Worm (Caenorhabditis elegans): ENCODE data around the gene W08A12.3.

The W08A12.3 gene

ce11 chrV:3678513-3678912, 4.1 kb upstream of the W08A12.3 start:
- TF ChIP-seq die-1 (tag; optimal IDR thresholded peaks at IDR 0.05) (no peak), T07F8.4 (tag; optimal IDR thresholded peaks at IDR 0.05) (no peak), mcd-1 (GFP tag; IDR thresholded peaks at IDR 0.05) (no peak), nfya-1 (tag; optimal IDR thresholded peaks at IDR 0.05; ENCODE audit: borderline replicate concordance, insufficient read depth) (no peak), attf-6 (GFP tag; IDR thresholded peaks at IDR 0.05) (no peak), ceh-27 (GFP tag; optimal IDR thresholded peaks at IDR 0.05) (no peak), Y79H2A.3 (GFP tag; conservative IDR thresholded peaks at IDR 0.05) (no peak), C17E4.6 (GFP tag; IDR thresholded peaks at IDR 0.05) (no peak), nhr-120 (GFP tag; IDR thresholded peaks at IDR 0.05) (no peak), cebp-2 (GFP tag; IDR thresholded peaks at IDR 0.05) (no peak), F57C9.4 (tag; optimal IDR thresholded peaks at IDR 0.05) (no peak), attf-5 (GFP tag; optimal IDR thresholded peaks at IDR 0.05) (no peak), unc-130 (GFP tag; optimal IDR thresholded peaks at IDR 0.05) (no peak), lsy-27 (tag; optimal IDR thresholded peaks at IDR 0.05; ENCODE audit: borderline replicate concordance, insufficient read depth) (no peak), B0019.2 (GFP tag; conservative IDR thresholded peaks at IDR 0.05) (no peak), rec-8 (tag; optimal IDR thresholded peaks at IDR 0.05) (no peak), dpl-1 (GFP tag; optimal IDR thresholded peaks at IDR 0.05) (no peak)

- TF ChIP-seq ceh-91 (GFP tag; IDR thresholded peaks at IDR 0.05) = no peak
- TF ChIP-seq zim-3 (tag; optimal IDR thresholded peaks at IDR 0.05) = peak; percentile 2
- TF ChIP-seq Y53G8AR.9 (GFP tag; conservative IDR thresholded peaks at IDR 0.05) = no peak
- TF ChIP-seq D2030.7 (GFP tag; IDR thresholded peaks at IDR 0.05) = no peak
- TF ChIP-seq bed-1 (GFP tag; IDR thresholded peaks at IDR 0.05) = no peak
- no peak for TF ChIP-seq Y79H2A.3 (GFP tag; conservative IDR thresholded peaks at IDR 0.05)
- TF ChIP-seq snpc-1.1 (tag; optimal IDR thresholded peaks at IDR 0.05; ENCODE audit: insufficient read depth) = no peak
- TF ChIP-seq hmg-20 (GFP tag; IDR thresholded peaks at IDR 0.05) = no peak
- TF ChIP-seq lin-35 (GFP tag; optimal IDR thresholded peaks at IDR 0.05) = no peak
- TF ChIP-seq him-1 (tag; optimal IDR thresholded peaks at IDR 0.05) = peak; percentile 19
- no peak for TF ChIP-seq pha-4 (tag; optimal IDR thresholded peaks at IDR 0.05)
- no peak for TF ChIP-seq F37B4.10 (GFP tag; IDR thresholded peaks at IDR 0.05)
- TF ChIP-seq ccch-3 (GFP tag; optimal IDR thresholded peaks at IDR 0.05) = no peak
- peak; percentile 73; the same call in 1 of the 2 replicates for TF ChIP-seq ztf-25 (GFP tag; IDR thresholded peaks at IDR 0.05)
- no peak for TF ChIP-seq Y95B8A.8 (GFP tag; IDR thresholded peaks at IDR 0.05)
- no peak for TF ChIP-seq nfya-2 (GFP tag; IDR thresholded peaks at IDR 0.05)
- TF ChIP-seq lin-40 (tag; optimal IDR thresholded peaks at IDR 0.05) = no peak
- TF ChIP-seq bed-2 (GFP tag; IDR thresholded peaks at IDR 0.05) = no peak
- TF ChIP-seq hrde-1 (tag; optimal IDR thresholded peaks at IDR 0.05; ENCODE audit: borderline replicate concordance) = peak; percentile 65
- no peak for TF ChIP-seq sea-2 (GFP tag; IDR thresholded peaks at IDR 0.05)
- no peak for TF ChIP-seq Y67H2A.10 (GFP tag; conservative IDR thresholded peaks at IDR 0.05)
- TF ChIP-seq dpl-1 (GFP tag; optimal IDR thresholded peaks at IDR 0.05) = no peak
- TF ChIP-seq F57C9.4 (tag; optimal IDR thresholded peaks at IDR 0.05) = no peak
- TF ChIP-seq repo-1 (tag; optimal IDR thresholded peaks at IDR 0.05) = peak; percentile 58
- no peak for TF ChIP-seq ztf-26 (tag; optimal IDR thresholded peaks at IDR 0.05)
- no peak for TF ChIP-seq ztf-6 (GFP tag; IDR thresholded peaks at IDR 0.05)
- TF ChIP-seq nhr-179 (tag; optimal IDR thresholded peaks at IDR 0.05) = no peak
- TF ChIP-seq Y56A3A.18 (GFP tag; IDR thresholded peaks at IDR 0.05) = no peak
- TF ChIP-seq F10E7.11 (tag; optimal IDR thresholded peaks at IDR 0.05) = peak; percentile 41
- TF ChIP-seq F22D6.2 (tag; optimal IDR thresholded peaks at IDR 0.05) = no peak
- TF ChIP-seq snpc-4 (GFP tag; optimal IDR thresholded peaks at IDR 0.05) = peak; percentile 46
- peak in 1 of 4 experiments; percentile 39 for TF ChIP-seq snpc-4 (tag; optimal IDR thresholded peaks at IDR 0.05)
- peak; percentile 34 for TF ChIP-seq T07F8.4 (tag; optimal IDR thresholded peaks at IDR 0.05)
- TF ChIP-seq ceh-58 (GFP tag; IDR thresholded peaks at IDR 0.05) = no peak
- TF ChIP-seq ekl-4 (GFP tag; IDR thresholded peaks at IDR 0.05) = no peak
These were observed 3.1 kb downstream of the W08A12.3 start, which contains the start of gene W08A12.2 for ce11 chrV:3685790-3686208. W08A12.2 (minus strand) TSS chrV:3685892.
